Worm (Caenorhabditis elegans): ENCODE data around the gene K07C11.7.

K07C11.7 gene

DNA sequence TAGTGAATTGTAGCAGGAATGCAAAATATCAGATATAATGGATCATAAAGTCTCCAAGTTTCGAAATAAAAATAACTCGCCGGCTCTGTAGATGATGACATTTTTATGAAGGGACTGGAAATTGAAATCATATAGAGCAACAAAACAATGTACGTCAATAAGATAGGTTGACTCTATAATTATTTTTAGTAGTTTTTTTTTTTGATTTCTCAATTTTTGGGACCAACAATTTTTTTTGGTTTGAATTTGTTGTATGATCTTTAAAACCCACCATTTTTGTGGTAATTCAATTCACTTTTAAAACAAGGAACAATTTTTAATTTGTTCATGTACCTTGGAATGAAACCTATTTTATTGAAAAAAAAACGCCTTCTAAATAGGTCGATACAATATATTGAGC lies 23.8 kb downstream of the K07C11.7 start, which contains the start of gene F20D6.12:
Gene F20D6.12 (minus strand): TSS at position 101 of the 400 bp plus-strand sequence.
- TF ChIP-seq ceh-18 (tag; optimal IDR thresholded peaks at IDR 0.05), result no peak
- no peak for TF ChIP-seq syd-9 (tag; optimal IDR thresholded peaks at IDR 0.05)
- TF ChIP-seq fkh-6 (tag; optimal IDR thresholded peaks at IDR 0.05), result no peak
- TF ChIP-seq ceh-6 (GFP tag; optimal IDR thresholded peaks at IDR 0.05), result no peak
- no peak for TF ChIP-seq sox-4 (tag; optimal IDR thresholded peaks at IDR 0.05)
- TF ChIP-seq madf-2 (tag; optimal IDR thresholded peaks at IDR 0.05), result no peak
- TF ChIP-seq hlh-13 (GFP tag; optimal IDR thresholded peaks at IDR 0.05), result no peak
- no peak for TF ChIP-seq nhr-11 (tag; optimal IDR thresholded peaks at IDR 0.05)
- TF ChIP-seq eyg-1 (tag; optimal IDR thresholded peaks at IDR 0.05), result no peak
- TF ChIP-seq dve-1 (tag; optimal IDR thresholded peaks at IDR 0.05), result no peak
- TF ChIP-seq pqm-1 (tag; optimal IDR thresholded peaks at IDR 0.05), result no peak
- no peak for TF ChIP-seq odd-2 (tag; optimal IDR thresholded peaks at IDR 0.05)

DNA sequence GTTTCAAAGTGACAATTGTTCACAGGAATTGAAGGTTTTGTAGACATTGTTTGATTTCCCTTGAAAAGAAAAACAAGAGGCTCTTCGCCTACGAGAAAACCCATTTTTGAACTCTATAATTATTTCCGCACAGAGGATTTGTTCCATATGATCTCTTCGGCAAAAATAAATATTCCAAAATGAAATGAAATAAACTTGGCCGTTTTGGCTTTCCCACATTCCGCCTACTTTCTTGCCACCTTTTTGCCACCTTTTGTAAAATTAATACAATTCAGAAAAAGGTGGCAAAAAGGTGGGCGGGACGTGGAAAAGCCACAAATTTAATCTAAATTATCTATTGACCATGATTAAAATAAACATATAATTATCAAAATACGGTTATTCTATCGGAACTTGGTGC lies 25.3 kb downstream of the K07C11.7 start, which contains the start of gene F20D6.15:
Gene F20D6.15 (minus strand): TSS at position 47 of the 400 bp plus-strand sequence.
- TF ChIP-seq ceh-45 (GFP tag; IDR thresholded peaks at IDR 0.05) (no peak), ceh-9 (tag; optimal IDR thresholded peaks at IDR 0.05) (no peak), pha-4 (tag; optimal IDR thresholded peaks at IDR 0.05) (no peak), ahr-1 (tag; optimal IDR thresholded peaks at IDR 0.05) (no peak)

DNA sequence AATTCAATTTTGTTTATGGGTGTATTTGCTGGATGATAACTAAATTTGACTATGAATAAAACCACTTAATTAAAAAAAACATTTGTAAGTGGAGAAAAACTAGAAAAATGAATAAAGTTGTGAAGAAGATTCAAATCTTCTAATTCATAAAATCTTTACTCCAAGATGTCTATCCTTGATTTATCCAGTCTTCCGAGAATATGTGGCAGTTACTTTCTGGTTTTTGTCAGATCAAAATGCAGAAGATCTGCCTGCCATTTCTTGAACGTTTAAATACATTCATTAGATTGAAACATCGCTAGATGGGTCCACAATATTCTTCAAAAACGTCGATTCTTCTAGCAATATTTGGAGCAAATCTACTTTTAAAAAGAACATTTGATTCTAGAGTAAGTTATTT lies 28.0 kb downstream of the K07C11.7 start, which contains the start of gene F20D6.2:
Gene F20D6.2 (plus strand): TSS at position 301 of the 400 bp plus-strand sequence.
- TF ChIP-seq lin-11 (tag; optimal IDR thresholded peaks at IDR 0.05) (no peak), pqm-1 (tag; optimal IDR thresholded peaks at IDR 0.05) (no peak), ttx-3 (tag; optimal IDR thresholded peaks at IDR 0.05) (no peak), ceh-24 (tag; optimal IDR thresholded peaks at IDR 0.05) (no peak)

DNA sequence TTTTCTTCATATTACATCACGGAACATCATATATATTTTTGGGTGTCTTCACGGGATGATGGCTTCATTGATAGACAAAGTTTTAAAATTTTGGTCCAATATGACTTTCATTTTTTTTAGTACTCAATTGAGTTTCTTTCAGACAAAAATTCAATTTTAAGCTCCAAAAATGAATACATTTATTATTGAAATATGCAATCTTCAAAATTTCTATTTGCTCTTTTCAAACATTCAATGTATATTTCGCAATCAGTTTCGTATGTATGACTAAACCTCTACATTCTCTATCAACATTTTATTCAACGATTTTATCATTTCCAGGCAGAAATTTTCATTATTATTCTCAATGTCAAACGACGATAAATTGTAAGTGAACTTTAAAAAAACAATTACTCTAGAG lies 30.4 kb downstream of the K07C11.7 start, which contains the start of gene srp-8:
Gene srp-8 (plus strand): TSS at position 301 of the 400 bp plus-strand sequence.
- TF ChIP-seq Y22D7AL.16 (tag; optimal IDR thresholded peaks at IDR 0.05) (no peak), ceh-31 (tag; optimal IDR thresholded peaks at IDR 0.05) (no peak), che-1 (tag; optimal IDR thresholded peaks at IDR 0.05) (no peak), nfya-1 (tag; optimal IDR thresholded peaks at IDR 0.05) (no peak), hlh-8 (tag; optimal IDR thresholded peaks at IDR 0.05) (no peak), mec-3 (tag; optimal IDR thresholded peaks at IDR 0.05; ENCODE audit: borderline replicate concordance) (no peak), ttx-3 (tag; optimal IDR thresholded peaks at IDR 0.05) (no peak), ahr-1 (tag; optimal IDR thresholded peaks at IDR 0.05) (no peak), ceh-48 (tag; optimal IDR thresholded peaks at IDR 0.05) (no peak), unc-86 (tag; optimal IDR thresholded peaks at IDR 0.05) (no peak), ets-4 (tag; optimal IDR thresholded peaks at IDR 0.05) (no peak), gmeb-2 (tag; optimal IDR thresholded peaks at IDR 0.05) (no peak), pha-2 (tag; optimal IDR thresholded peaks at IDR 0.05) (no peak)

DNA sequence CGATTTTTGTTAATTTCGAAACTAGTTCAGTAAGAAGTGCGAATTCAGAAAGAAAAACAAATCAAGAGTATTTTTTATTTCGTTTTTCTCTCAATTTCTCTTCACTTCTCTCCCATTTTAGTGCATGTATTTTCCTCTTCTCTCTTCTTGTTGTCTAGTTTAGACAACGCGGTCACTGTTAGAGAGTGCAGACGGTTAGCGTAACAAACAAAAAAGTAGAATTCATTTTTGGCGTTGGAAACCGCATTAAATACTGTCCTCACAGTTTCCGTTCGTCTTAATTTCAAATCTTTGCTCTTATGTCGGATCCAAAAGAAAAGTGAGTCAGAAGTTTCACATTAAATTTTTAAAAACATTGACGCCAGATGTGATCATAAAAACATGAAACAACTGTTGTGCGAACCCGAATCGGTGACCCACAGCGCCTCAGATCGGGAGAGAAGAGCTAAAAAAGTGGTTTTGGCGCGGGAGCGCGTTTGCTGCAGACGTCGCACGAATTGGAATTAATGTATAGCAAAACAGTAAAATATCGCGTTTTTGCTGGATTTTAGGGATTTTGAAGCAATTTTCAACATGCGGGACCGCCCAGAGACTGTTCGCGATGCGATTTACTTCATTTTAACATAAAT lies 34.7 kb downstream of the K07C11.7 start, which contains the start of gene srp-7:
Gene srp-7 (plus strand): TSS at position 213 of the 629 bp plus-strand sequence.
- TF ChIP-seq pax-1 (tag; optimal IDR thresholded peaks at IDR 0.05) (no peak), tbx-2 (tag; optimal IDR thresholded peaks at IDR 0.05) (no peak), dmd-4 (tag; optimal IDR thresholded peaks at IDR 0.05; ENCODE audit: borderline replicate concordance) (no peak), mec-3 (tag; optimal IDR thresholded peaks at IDR 0.05; ENCODE audit: borderline replicate concordance) (no peak), ztf-16 (tag; optimal IDR thresholded peaks at IDR 0.05) (no peak)
